Worm (Caenorhabditis elegans): ENCODE results near the gene col-105.
A peak's percentile ranks its signal among the peaks of the same experiment; 100 is the strongest.

col-105 gene

DNA sequence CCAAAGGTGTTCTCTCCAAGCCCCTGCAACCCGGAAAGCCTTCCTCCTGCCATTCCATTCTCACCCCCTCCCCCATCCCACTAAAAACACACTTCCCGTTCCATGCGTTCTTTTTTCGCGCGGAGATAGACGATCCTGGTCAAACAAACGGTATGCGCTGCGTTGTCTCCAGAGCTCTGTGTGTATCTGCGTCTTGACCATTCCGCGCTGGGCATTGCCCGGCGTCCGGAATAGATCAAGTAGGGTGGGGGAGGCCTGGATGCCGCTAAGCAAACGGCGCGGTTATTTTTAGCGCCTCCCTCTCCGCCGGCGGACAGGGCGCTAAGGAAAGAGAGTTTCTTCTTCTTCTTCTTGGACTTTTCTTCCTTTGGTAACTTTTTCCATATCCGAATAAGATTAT is 16.3 kb upstream of the col-105 start:
- TF ChIP-seq pha-4 (tag; optimal IDR thresholded peaks at IDR 0.05) (peak; percentile 51), drap-1 (GFP tag; optimal IDR thresholded peaks at IDR 0.05) (no peak), nhr-12 (tag; optimal IDR thresholded peaks at IDR 0.05) (no peak), elt-1 (tag; optimal IDR thresholded peaks at IDR 0.05; ENCODE audit: borderline replicate concordance, insufficient read depth) (no peak)

DNA sequence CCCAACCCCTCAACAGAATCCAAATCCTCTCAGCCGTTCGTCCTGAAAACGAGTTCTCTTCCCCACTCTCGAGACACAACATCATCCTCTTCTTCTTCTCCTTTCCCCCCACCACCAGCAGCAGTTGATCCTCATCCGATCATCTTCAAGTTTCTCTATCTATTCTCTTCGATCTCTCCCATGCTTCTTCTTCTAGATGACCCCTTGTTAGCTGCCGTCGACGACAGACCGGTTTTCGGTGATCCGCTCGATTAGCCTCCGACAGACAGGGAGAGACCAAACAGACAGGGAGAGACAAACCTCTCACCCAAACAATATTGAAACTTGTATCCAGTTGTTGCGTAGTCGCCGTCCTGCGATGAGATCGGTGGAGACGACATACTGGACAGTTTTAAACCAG is 12.3 kb upstream of the col-105 start:
- TF ChIP-seq cnd-1 (tag; optimal IDR thresholded peaks at IDR 0.05) (no peak), drap-1 (GFP tag; optimal IDR thresholded peaks at IDR 0.05) (no peak), nhr-2 (tag; optimal IDR thresholded peaks at IDR 0.05) (no peak), tbx-8 (GFP tag; optimal IDR thresholded peaks at IDR 0.05) (no peak), lin-13 (tag; optimal IDR thresholded peaks at IDR 0.05) (no peak), zip-8 (tag; optimal IDR thresholded peaks at IDR 0.05) (no peak), snpc-4 (tag; optimal IDR thresholded peaks at IDR 0.05) (no peak), unc-120 (tag; optimal IDR thresholded peaks at IDR 0.05; ENCODE audit: poor library complexity, severe bottlenecking) (no peak), ceh-43 (GFP tag; optimal IDR thresholded peaks at IDR 0.05) (no peak), pha-4 (tag; optimal IDR thresholded peaks at IDR 0.05) (no peak), lsy-2 (tag; optimal IDR thresholded peaks at IDR 0.05) (no peak), elt-1 (tag; optimal IDR thresholded peaks at IDR 0.05; ENCODE audit: borderline replicate concordance, insufficient read depth) (no peak), blmp-1 (tag; optimal IDR thresholded peaks at IDR 0.05) (no peak)

DNA sequence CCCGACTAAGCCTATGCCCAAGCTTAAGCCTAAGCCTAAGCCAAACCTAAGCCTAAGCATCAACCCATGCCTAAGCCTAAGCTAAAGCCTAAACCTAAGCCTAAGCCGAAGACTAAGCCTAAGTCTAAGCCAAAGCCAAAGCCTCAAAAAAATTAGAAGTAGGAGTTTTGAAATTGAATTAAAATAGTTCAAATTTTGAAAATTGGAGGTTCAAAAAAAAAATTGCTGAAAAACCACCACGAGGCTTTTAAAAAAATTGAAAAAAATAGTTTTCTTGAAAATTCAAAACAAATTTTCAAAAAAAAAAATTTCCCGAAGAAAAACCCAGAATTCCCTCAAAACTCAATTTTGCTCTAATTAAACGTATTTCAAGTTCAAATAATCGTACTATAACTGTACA is 8.0 kb upstream of the col-105 start:
- TF ChIP-seq ces-1 (GFP tag; optimal IDR thresholded peaks at IDR 0.05) (no peak), M03D4.4 (tag; optimal IDR thresholded peaks at IDR 0.05) (no peak)

DNA sequence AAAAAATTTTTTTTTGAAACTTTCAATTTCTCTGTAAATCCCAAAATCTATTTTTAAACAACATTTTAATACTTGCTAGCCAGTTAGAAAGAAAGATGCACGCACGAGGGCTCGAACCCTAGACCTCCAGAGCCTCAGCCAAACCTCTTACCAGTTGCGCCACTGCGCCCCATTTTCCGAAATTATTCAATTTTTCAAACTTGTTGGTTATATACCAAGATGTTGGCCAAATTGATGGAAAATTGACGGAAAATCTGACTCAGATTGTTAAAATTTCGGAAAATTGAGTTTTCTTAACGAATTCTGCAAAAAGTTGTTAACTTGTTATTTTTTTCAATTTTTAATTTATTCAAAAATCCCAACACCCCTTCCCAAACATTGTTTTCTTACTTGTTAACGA is 6.7 kb upstream of the col-105 start:
- TF ChIP-seq nhr-28 (tag; optimal IDR thresholded peaks at IDR 0.05) (no peak), nhr-12 (tag; optimal IDR thresholded peaks at IDR 0.05) (no peak), elt-1 (tag; optimal IDR thresholded peaks at IDR 0.05; ENCODE audit: borderline replicate concordance, insufficient read depth) (no peak), tbx-8 (GFP tag; optimal IDR thresholded peaks at IDR 0.05) (no peak)

DNA sequence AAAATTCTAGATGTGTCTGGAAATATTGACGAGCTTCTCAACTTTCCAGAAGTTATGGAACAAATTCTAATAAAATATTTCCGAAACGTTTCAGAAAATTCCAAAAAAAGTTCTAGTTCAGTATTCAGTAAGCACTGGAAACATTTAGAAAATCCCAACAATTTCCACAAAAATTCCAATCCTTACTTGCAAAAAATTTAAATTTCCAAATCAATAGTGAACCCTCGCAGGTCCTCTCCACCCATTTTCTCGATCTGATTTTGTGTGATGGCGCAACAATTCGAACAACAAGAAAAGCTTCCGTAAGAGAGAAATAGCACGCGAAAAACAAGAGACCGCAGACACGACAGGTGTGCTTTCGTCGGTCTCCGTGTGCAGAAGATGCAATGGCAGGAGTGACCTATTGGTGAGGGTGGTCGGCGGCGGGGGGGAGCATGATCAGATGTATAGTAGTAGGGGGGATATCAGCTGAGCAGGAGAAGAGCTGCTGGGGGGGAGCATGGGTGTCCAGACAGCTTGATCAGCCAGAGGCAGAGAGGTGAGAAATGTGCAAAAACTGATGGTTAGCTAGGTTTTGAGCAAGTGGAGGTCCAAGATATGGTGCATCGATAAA is 2.7 kb upstream of the col-105 start:
- no peak for TF ChIP-seq bed-3 (GFP tag; optimal IDR thresholded peaks at IDR 0.05)
- peak; percentile 44 for TF ChIP-seq cnd-1 (tag; optimal IDR thresholded peaks at IDR 0.05)
- TF ChIP-seq tbx-8 (GFP tag; optimal IDR thresholded peaks at IDR 0.05) = no peak
- peak; percentile 94 for TF ChIP-seq hlh-1 (tag; optimal IDR thresholded peaks at IDR 0.05)
- no peak for TF ChIP-seq elt-3 (tag; optimal IDR thresholded peaks at IDR 0.05)
- TF ChIP-seq lin-32 (GFP tag; optimal IDR thresholded peaks at IDR 0.05) = peak; percentile 80
- TF ChIP-seq snpc-4 (tag; optimal IDR thresholded peaks at IDR 0.05) = no peak
- TF ChIP-seq unc-120 (tag; optimal IDR thresholded peaks at IDR 0.05; ENCODE audit: poor library complexity, severe bottlenecking) = peak; percentile 21
- TF ChIP-seq blmp-1 (tag; optimal IDR thresholded peaks at IDR 0.05) = no peak
- no peak for TF ChIP-seq ztf-11 (tag; optimal IDR thresholded peaks at IDR 0.05)
- TF ChIP-seq M03D4.4 (tag; optimal IDR thresholded peaks at IDR 0.05) = peak; percentile 11
- TF ChIP-seq unc-39 (tag; optimal IDR thresholded peaks at IDR 0.05) = no peak

DNA sequence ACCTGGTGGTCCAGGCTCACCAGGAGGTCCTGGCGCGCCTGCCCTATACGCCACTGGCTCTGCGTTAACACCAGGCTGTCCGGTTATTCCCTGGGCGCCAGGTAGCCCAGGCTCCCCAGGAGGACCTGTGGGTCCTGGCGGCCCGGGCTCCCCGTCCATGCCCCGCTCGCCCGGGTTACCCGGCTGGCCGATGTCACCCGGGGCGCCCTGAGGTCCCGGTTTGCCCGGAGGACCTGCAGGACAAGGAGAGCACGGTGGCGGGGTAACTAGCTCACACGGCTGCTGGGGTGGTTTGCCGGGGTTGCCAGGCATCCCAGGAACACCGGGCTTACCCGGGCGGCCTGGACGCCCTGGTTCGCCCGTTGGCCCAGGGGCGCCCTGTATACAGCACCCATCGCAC is 916 bp downstream of the col-105 start:
- no peak for TF ChIP-seq ces-1 (GFP tag; optimal IDR thresholded peaks at IDR 0.05)
- no peak for TF ChIP-seq nhr-12 (tag; optimal IDR thresholded peaks at IDR 0.05)
- no peak for TF ChIP-seq blmp-1 (tag; optimal IDR thresholded peaks at IDR 0.05)
- TF ChIP-seq unc-120 (tag; optimal IDR thresholded peaks at IDR 0.05; ENCODE audit: poor library complexity, severe bottlenecking) = no peak
- TF ChIP-seq flh-1 (GFP tag; optimal IDR thresholded peaks at IDR 0.05) = no peak
- TF ChIP-seq elt-1 (tag; optimal IDR thresholded peaks at IDR 0.05; ENCODE audit: borderline replicate concordance, insufficient read depth) = no peak
- no peak for TF ChIP-seq ham-2 (GFP tag; optimal IDR thresholded peaks at IDR 0.05)
- TF ChIP-seq tbx-8 (GFP tag; optimal IDR thresholded peaks at IDR 0.05) = no peak
- no peak for TF ChIP-seq lin-32 (GFP tag; optimal IDR thresholded peaks at IDR 0.05)
- peak; percentile 59 for TF ChIP-seq ceh-83 (GFP tag; optimal IDR thresholded peaks at IDR 0.05)
- TF ChIP-seq drap-1 (GFP tag; optimal IDR thresholded peaks at IDR 0.05) = no peak
- no peak for TF ChIP-seq mab-5 (tag; optimal IDR thresholded peaks at IDR 0.05)
- TF ChIP-seq sptf-1 (tag; optimal IDR thresholded peaks at IDR 0.05) = peak; percentile 46
- TF ChIP-seq nhr-237 (tag; optimal IDR thresholded peaks at IDR 0.05) = no peak
- TF ChIP-seq nhr-2 (tag; optimal IDR thresholded peaks at IDR 0.05) = no peak

All from whole organism, mixed stage, embryonic.